Fruit fly (Drosophila melanogaster): Measurements from ENCODE around the gene Lcp65Aa.
"Not testable (repeated sequence)": the region's sequence is repeated elsewhere in the genome, so short reads cannot be mapped to it uniquely, and the experiment has no call there.

dm6 chr3L:6149248-6149647 lies 1.9 kb upstream of the Lcp65Aa start, which contains the start of gene Lcp65Ab1:
- not testable (repeated sequence) for TF ChIP-seq CG8478, CTCF (optimal IDR thresholded peaks at IDR 0.05)
